Fruit fly (Drosophila melanogaster) whole organism, prepupa: ENCODE measurements around the gene Pdp1.

Experiments
- CG10631 ChIP-seq: fragments of 200-800 bp; sonication (Bioruptor generic); optimal IDR thresholded peaks from 2 replicates; lab custom pipeline; 2016; ENCODE audit warnings: missing biosample characterization, missing genetic modification characterization
- CG11294 ChIP-seq: fragments of 200-800 bp; sonication (Bioruptor generic); IDR thresholded peaks from 2 replicates; pipeline ENCODE4 v1.3.6; 2022; ENCODE audit warnings: missing biosample characterization, missing genetic modification characterization
- CG11762 ChIP-seq: fragments of 200-800 bp; sonication (Bioruptor generic); optimal IDR thresholded peaks from 3 replicates; lab custom pipeline; 2016; ENCODE audit warnings: missing biosample characterization, missing genetic modification characterization; ENCODE audit not compliant: insufficient read depth
- CG11902 ChIP-seq: fragments of 200-800 bp; sonication (Bioruptor generic); optimal IDR thresholded peaks from 3 replicates; lab custom pipeline; 2016; ENCODE audit warnings: missing biosample characterization, missing genetic modification characterization
- CG15336 ChIP-seq: fragments of 200-800 bp; sonication (Bioruptor generic); IDR thresholded peaks from 2 replicates; pipeline ENCODE4 v1.3.6; 2022; ENCODE audit warnings: missing biosample characterization, missing genetic modification characterization
- CG1621 ChIP-seq: fragments of 200-800 bp; sonication (Bioruptor generic); optimal IDR thresholded peaks from 3 replicates; lab custom pipeline; 2018; ENCODE audit warnings: missing biosample characterization, mild to moderate bottlenecking, missing genetic modification characterization
- CG3032 ChIP-seq: fragments of 200-800 bp; optimal IDR thresholded peaks from 2 replicates; lab custom pipeline; 2019; ENCODE audit warnings: missing biosample characterization, mild to moderate bottlenecking, missing genetic modification characterization, moderate library complexity
- CG31627 ChIP-seq: fragments of 200-800 bp; sonication (Bioruptor generic); optimal IDR thresholded peaks from 3 replicates; lab custom pipeline; 2016; ENCODE audit warnings: missing biosample characterization, missing genetic modification characterization
- CG32006 ChIP-seq: fragments of 200-800 bp; sonication (Bioruptor generic); optimal IDR thresholded peaks from 3 replicates; lab custom pipeline; 2017; ENCODE audit warnings: missing biosample characterization, mild to moderate bottlenecking, missing genetic modification characterization
- CG34406 ChIP-seq: fragments of 200-800 bp; sonication (Bioruptor generic); optimal IDR thresholded peaks from 3 replicates; lab custom pipeline; 2016; ENCODE audit warnings: missing biosample characterization, missing genetic modification characterization
- CG6163 ChIP-seq: fragments of 200-800 bp; sonication (Bioruptor generic); IDR thresholded peaks from 3 replicates; pipeline ENCODE4 v1.3.6; 2022; ENCODE audit warnings: missing biosample characterization, missing genetic modification characterization
- CG6276 ChIP-seq: fragments of 200-800 bp; sonication (Bioruptor generic); optimal IDR thresholded peaks from 2 replicates; lab custom pipeline; 2017; ENCODE audit warnings: missing biosample characterization, mild to moderate bottlenecking, missing genetic modification characterization
- CG6792 ChIP-seq: fragments of 200-800 bp; sonication (Bioruptor generic); optimal IDR thresholded peaks from 3 replicates; lab custom pipeline; 2016; ENCODE audit warnings: missing biosample characterization, missing genetic modification characterization
- CG7368 ChIP-seq: fragments of 200-800 bp; sonication (Bioruptor generic); optimal IDR thresholded peaks from 3 replicates; lab custom pipeline; 2016; ENCODE audit warnings: missing biosample characterization, missing genetic modification characterization
- CG8119 ChIP-seq: fragments of 200-800 bp; sonication (Bioruptor generic); IDR thresholded peaks from 3 replicates; pipeline ENCODE4 v1.3.6; 2022; ENCODE audit warnings: missing biosample characterization, missing genetic modification characterization
- CG8632 ChIP-seq: fragments of 200-800 bp; sonication (Bioruptor generic); optimal IDR thresholded peaks from 3 replicates; lab custom pipeline; 2016; ENCODE audit warnings: missing biosample characterization, missing genetic modification characterization
- Eip75B ChIP-seq: fragments of 200-800 bp; sonication (Bioruptor generic); optimal IDR thresholded peaks from 3 replicates; lab custom pipeline; 2016; ENCODE audit warnings: missing biosample characterization, missing genetic modification characterization
- Eip78C ChIP-seq: fragments of 200-800 bp; sonication (Bioruptor generic); peaks from one replicate; lab custom pipeline; 2016; ENCODE audit warnings: missing biosample characterization, missing genetic modification characterization
- Eip93F ChIP-seq: fragments of 200-800 bp; sonication (Bioruptor generic); optimal IDR thresholded peaks from 2 replicates; lab custom pipeline; 2016; ENCODE audit warnings: missing biosample characterization, mild to moderate bottlenecking, missing genetic modification characterization
- Ets21C ChIP-seq: fragments of 200-800 bp; sonication (Bioruptor generic); optimal IDR thresholded peaks from 3 replicates; lab custom pipeline; 2016; ENCODE audit warnings: missing biosample characterization, missing genetic modification characterization
- Ets96B ChIP-seq: fragments of 200-800 bp; optimal IDR thresholded peaks from 2 replicates; lab custom pipeline; 2019; ENCODE audit warnings: missing biosample characterization, mild to moderate bottlenecking, missing genetic modification characterization, moderate library complexity
- Gug ChIP-seq: fragments of 200-800 bp; sonication (Bioruptor generic); IDR thresholded peaks from 2 replicates; pipeline ENCODE4 v1.3.6; 2022; ENCODE audit warnings: missing biosample characterization, missing genetic modification characterization
- Hr38 ChIP-seq: sonication (Bioruptor generic); optimal IDR thresholded peaks from 2 replicates; lab custom pipeline; 2016; ENCODE audit warnings: missing biosample characterization, missing genetic modification characterization
- Hr39 ChIP-seq: fragments of 200-800 bp; sonication (Bioruptor generic); optimal IDR thresholded peaks from 2 replicates; lab custom pipeline; 2016; ENCODE audit warnings: missing biosample characterization, missing genetic modification characterization
- Hr4 ChIP-seq: fragments of 200-800 bp; sonication (Bioruptor generic); optimal IDR thresholded peaks from 3 replicates; lab custom pipeline; 2016; ENCODE audit warnings: missing biosample characterization, missing genetic modification characterization
- Lpt ChIP-seq: fragments of 200-800 bp; sonication (Bioruptor generic); optimal IDR thresholded peaks from 3 replicates; lab custom pipeline; 2016; ENCODE audit warnings: missing biosample characterization, missing genetic modification characterization
- Met ChIP-seq: fragments of 200-800 bp; sonication (Bioruptor generic); optimal IDR thresholded peaks from 3 replicates; lab custom pipeline; 2016; ENCODE audit warnings: missing biosample characterization, missing genetic modification characterization
- Smox ChIP-seq: fragments of 200-800 bp; sonication (Bioruptor generic); optimal IDR thresholded peaks from 3 replicates; lab custom pipeline; 2016; ENCODE audit warnings: missing biosample characterization, missing genetic modification characterization
- Sox102F ChIP-seq: fragments of 200-800 bp; sonication (Bioruptor generic); optimal IDR thresholded peaks from 2 replicates; lab custom pipeline; 2016; ENCODE audit warnings: missing biosample characterization, mild to moderate bottlenecking, missing genetic modification characterization
- Sox14 ChIP-seq: fragments of 200-800 bp; sonication (Bioruptor generic); optimal IDR thresholded peaks from 3 replicates; lab custom pipeline; 2016; ENCODE audit warnings: missing biosample characterization, missing genetic modification characterization
- Sox15 ChIP-seq: fragments of 200-800 bp; sonication (Bioruptor generic); optimal IDR thresholded peaks from 3 replicates; lab custom pipeline; 2016; ENCODE audit warnings: missing biosample characterization, missing genetic modification characterization
- achi ChIP-seq: fragments of 200-800 bp; sonication (Bioruptor generic); optimal IDR thresholded peaks from 3 replicates; lab custom pipeline; 2016; ENCODE audit warnings: missing biosample characterization, missing genetic modification characterization
- acj6 ChIP-seq: fragments of 200-800 bp; sonication (Bioruptor generic); optimal IDR thresholded peaks from 3 replicates; lab custom pipeline; 2016; ENCODE audit warnings: missing biosample characterization, missing genetic modification characterization
- dac ChIP-seq: fragments of 200-800 bp; sonication (Bioruptor generic); optimal IDR thresholded peaks from 2 replicates; lab custom pipeline; 2017; ENCODE audit warnings: missing biosample characterization, mild to moderate bottlenecking, missing genetic modification characterization
- eg ChIP-seq: fragments of 200-800 bp; sonication (Bioruptor generic); IDR thresholded peaks from 3 replicates; pipeline ENCODE4 v1.3.6; 2022; ENCODE audit warnings: missing biosample characterization, missing genetic modification characterization
- esn ChIP-seq: fragments of 200-800 bp; sonication (Bioruptor generic); optimal IDR thresholded peaks from 2 replicates; lab custom pipeline; 2016; ENCODE audit warnings: missing biosample characterization, mild to moderate bottlenecking, missing genetic modification characterization, moderate library complexity
- fd59A ChIP-seq: fragments of 200-800 bp; sonication (Bioruptor generic); optimal IDR thresholded peaks from 2 replicates; lab custom pipeline; 2017; ENCODE audit warnings: missing biosample characterization, mild to moderate bottlenecking, missing genetic modification characterization, missing genetic modification reagents
- fd85E ChIP-seq: fragments of 200-800 bp; sonication (Bioruptor generic); optimal IDR thresholded peaks from 3 replicates; lab custom pipeline; 2016; ENCODE audit warnings: missing biosample characterization, missing genetic modification characterization
- fkh ChIP-seq: fragments of 200-800 bp; sonication (Bioruptor generic); optimal IDR thresholded peaks from 3 replicates; lab custom pipeline; 2017; ENCODE audit warnings: missing biosample characterization, mild to moderate bottlenecking, missing genetic modification characterization, moderate library complexity
- net ChIP-seq: fragments of 200-800 bp; sonication (Bioruptor generic); optimal IDR thresholded peaks from 3 replicates; lab custom pipeline; 2016; ENCODE audit warnings: missing biosample characterization, missing genetic modification characterization
- pdm3 ChIP-seq: fragments of 200-800 bp; sonication (Bioruptor generic); optimal IDR thresholded peaks from 3 replicates; lab custom pipeline; 2016; ENCODE audit warnings: missing biosample characterization, missing genetic modification characterization
- salr ChIP-seq, 2 experiments: fragments of 200-800 bp; sonication (Bioruptor generic); optimal IDR thresholded peaks; 3 replicates each; lab custom pipeline; 2016 to 2018; ENCODE audit warnings: missing biosample characterization in 2 of 2, missing genetic modification characterization in 2 of 2, mild to moderate bottlenecking in 1 of 2
- ss ChIP-seq, 2 experiments: fragments of 200-800 bp; sonication (Bioruptor generic); optimal IDR thresholded peaks; 2 replicates in 1 of 2; 3 replicates in 1 of 2; lab custom pipeline; 2017 to 2018; ENCODE audit warnings: mild to moderate bottlenecking in 2 of 2, missing biosample characterization in 2 of 2, missing genetic modification characterization in 2 of 2, moderate library complexity in 1 of 2
- svp ChIP-seq: fragments of 200-800 bp; sonication (Bioruptor generic); peaks from one replicate; lab custom pipeline; 2016; ENCODE audit warnings: missing biosample characterization, missing genetic modification characterization
- topi ChIP-seq: fragments of 200-800 bp; sonication (Bioruptor generic); optimal IDR thresholded peaks from 3 replicates; lab custom pipeline; 2016; ENCODE audit warnings: missing biosample characterization, missing genetic modification characterization
- vri ChIP-seq: fragments of 200-800 bp; sonication (Bioruptor generic); optimal IDR thresholded peaks from 3 replicates; lab custom pipeline; 2016; ENCODE audit warnings: missing biosample characterization, mild to moderate bottlenecking, missing genetic modification characterization

The Pdp1 gene

DNA sequence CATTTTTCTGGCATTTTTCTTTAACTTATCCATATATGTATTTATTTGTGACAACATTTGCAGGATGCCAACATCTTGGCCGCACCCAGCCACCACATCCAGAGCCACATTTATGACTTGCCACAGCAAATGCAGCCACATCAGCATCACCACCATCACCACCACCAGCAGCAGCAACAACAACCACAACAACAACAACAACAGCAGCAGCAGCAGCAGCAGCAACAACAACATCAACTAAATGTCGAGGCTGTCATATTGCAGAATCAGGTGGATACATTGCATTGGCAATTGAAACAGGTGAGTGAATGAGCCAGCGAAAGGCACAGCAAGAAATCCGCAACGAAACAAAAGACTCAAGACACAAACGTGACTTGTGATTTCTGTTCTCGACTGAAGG is 22.8 kb upstream of the Pdp1 start:
- TF ChIP-seq achi (GFP tag; lab: Kevin White, UChicago): no peak
- TF ChIP-seq svp (GFP tag; lab: Kevin White, UChicago): no peak
- TF ChIP-seq fd85E (GFP tag; lab: Kevin White, UChicago): no peak
- no peak for TF ChIP-seq CG6276
- TF ChIP-seq CG8119 (GFP tag; lab: Robert Waterston, UW): 0 out of 3 replicates have a peak, but pooled peaks have one; percentile 12
- TF ChIP-seq CG10631: no peak
- no peak for TF ChIP-seq salr (GFP tag; optimal IDR thresholded peaks at IDR 0.05; lab: Kevin White, UChicago)
- no peak for TF ChIP-seq CG6163 (GFP tag; lab: Robert Waterston, UW)

DNA sequence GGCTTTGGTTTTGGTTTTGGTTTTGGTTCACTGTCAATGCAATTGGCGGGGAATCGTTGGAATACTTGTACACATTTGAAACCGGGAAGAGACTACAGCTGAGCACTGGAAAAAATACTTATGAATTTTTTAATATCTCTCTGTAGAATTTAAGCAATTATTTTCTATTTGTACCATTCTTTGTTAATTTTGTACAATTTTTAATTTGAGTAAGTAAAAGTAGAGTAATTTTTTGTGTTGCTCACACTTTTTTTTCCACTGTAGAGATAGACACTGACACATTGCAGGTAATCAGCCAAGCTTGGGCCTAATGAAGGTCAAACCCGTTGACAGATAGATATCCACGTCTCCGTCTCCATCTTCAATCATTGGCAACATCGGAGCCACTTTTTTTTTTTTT is 16.1 kb upstream of the Pdp1 start:
- TF ChIP-seq CG7368 (GFP tag; lab: Kevin White, UChicago) (no peak), CG8119 (GFP tag; lab: Robert Waterston, UW) (peak; percentile 62; the same call in 2 of the 3 replicates), Hr4 (GFP tag; lab: Kevin White, UChicago) (peak; percentile 45), CG15336 (GFP tag; lab: Robert Waterston, UW) (peak; percentile 62), esn (GFP tag; lab: Kevin White, UChicago) (peak; percentile 15), topi (no peak), salr (GFP tag; optimal IDR thresholded peaks at IDR 0.05; lab: Kevin White, UChicago) (no peak), CG6163 (GFP tag; lab: Robert Waterston, UW) (peak; percentile 26; the same call in 1 of the 3 replicates), vri (GFP tag; lab: Kevin White, UChicago) (no peak), CG1621 (tag; lab: Kevin White, UChicago) (no peak), CG32006 (peak; percentile 26), ss (GFP tag; optimal IDR thresholded peaks at IDR 0.05; lab: Kevin White, UChicago) (no peak), eg (GFP tag; lab: Robert Waterston, UW) (peak; percentile 41; the same call in 1 of the 3 replicates), CG10631 (peak; percentile 15), Gug (GFP tag; lab: Robert Waterston, UW) (peak; percentile 37; the same call in 1 of the 2 replicates), CG6792 (GFP tag; lab: Kevin White, UChicago) (no peak), CG11762 (GFP tag; lab: Kevin White, UChicago) (no peak), Eip78C (GFP tag; lab: Kevin White, UChicago) (peak; percentile 67), Ets21C (GFP tag; lab: Kevin White, UChicago) (no peak), CG31627 (GFP tag; lab: Kevin White, UChicago) (no peak), Smox (GFP tag; lab: Kevin White, UChicago) (no peak), net (no peak)

DNA sequence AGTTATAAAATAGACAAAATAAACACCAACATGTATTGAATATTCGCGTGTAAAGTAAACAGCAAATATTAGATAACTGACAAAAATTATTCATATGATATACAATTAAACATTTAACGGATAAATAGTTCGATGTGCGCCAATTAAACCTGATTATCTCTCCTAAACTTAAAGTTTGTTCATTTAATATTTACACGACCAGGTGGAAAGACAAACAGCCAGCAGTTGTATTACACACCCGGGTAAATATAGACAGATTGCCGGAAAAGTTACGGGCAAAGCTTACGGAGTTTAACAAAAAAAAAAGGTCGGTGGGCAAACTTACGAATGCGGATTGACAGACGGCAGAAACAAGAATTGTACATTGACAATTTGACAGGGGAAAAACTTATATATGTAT is 14.9 kb upstream of the Pdp1 start:
- TF ChIP-seq fkh (GFP tag; lab: Kevin White, UChicago) (peak; percentile 83), topi (no peak), achi (GFP tag; lab: Kevin White, UChicago) (peak; percentile 33), Hr39 (GFP tag; lab: Kevin White, UChicago) (no peak), Eip75B (no peak), Gug (GFP tag; lab: Robert Waterston, UW) (no peak), CG11902 (GFP tag; lab: Kevin White, UChicago) (no peak), Ets96B (tag; lab: Kevin White, UChicago) (no peak), CG11762 (GFP tag; lab: Kevin White, UChicago) (no peak), net (no peak), Eip93F (GFP tag; lab: Kevin White, UChicago) (no peak), CG11294 (no peak), CG10631 (peak; percentile 22), Lpt (GFP tag; lab: Kevin White, UChicago) (no peak), CG7368 (GFP tag; lab: Kevin White, UChicago) (no peak), Sox15 (GFP tag; lab: Kevin White, UChicago) (no peak), esn (GFP tag; lab: Kevin White, UChicago) (no peak), CG34406 (GFP tag; lab: Kevin White, UChicago) (peak; percentile 31), CG8632 (GFP tag; lab: Kevin White, UChicago) (peak; percentile 20), Ets21C (GFP tag; lab: Kevin White, UChicago) (no peak), acj6 (no peak), CG1621 (tag; lab: Kevin White, UChicago) (peak; percentile 8), Met (GFP tag; lab: Kevin White, UChicago) (no peak), Sox14 (GFP tag; lab: Kevin White, UChicago) (no peak), Hr38 (GFP tag; lab: Kevin White, UChicago) (no peak), CG3032 (tag; lab: Kevin White, UChicago) (no peak), svp (GFP tag; lab: Kevin White, UChicago) (peak; percentile 15), CG6276 (no peak), fd59A (GFP tag; lab: Kevin White, UChicago) (no peak), Sox102F (GFP tag; lab: Kevin White, UChicago) (no peak), pdm3 (GFP tag; lab: Kevin White, UChicago) (no peak), Eip78C (GFP tag; lab: Kevin White, UChicago) (no peak), dac (GFP tag; lab: Kevin White, UChicago) (no peak)
